Worm (Caenorhabditis elegans) whole organism, early embryonic: ENCODE measurements around the gene ZC239.17.

Experiments used
- B0310.2 ChIP-seq: sonication (generic microtip); optimal IDR thresholded peaks from 2 replicates; lab custom pipeline; 2016; ENCODE audit warnings: mild to moderate bottlenecking, missing genetic modification characterization, missing compliant biosample characterization
- F13C5.2 ChIP-seq: sonication (generic microtip); optimal IDR thresholded peaks from 2 replicates; lab custom pipeline; 2017; ENCODE audit warnings: mild to moderate bottlenecking, missing genetic modification characterization, inconsistent platforms, missing compliant biosample characterization
- aly-1 ChIP-seq: sonication (generic microtip); optimal IDR thresholded peaks from 2 replicates; lab custom pipeline; 2016; ENCODE audit warnings: missing genetic modification characterization, missing compliant biosample characterization
- ama-1 ChIP-seq: fragments of 150-350 bp; optimal IDR thresholded peaks from 2 replicates; lab custom pipeline; 2014
- ceh-13 ChIP-seq: fragments of 200-800 bp; sonication (Bioruptor generic); optimal IDR thresholded peaks from 2 replicates; lab custom pipeline; 2018; ENCODE audit warnings: mild to moderate bottlenecking, missing genetic modification characterization, missing compliant biosample characterization
- ceh-36 ChIP-seq: sonication (generic microtip); optimal IDR thresholded peaks from 2 replicates; lab custom pipeline; 2016; ENCODE audit warnings: missing genetic modification characterization, inconsistent platforms, missing compliant biosample characterization
- ets-7 ChIP-seq: sonication (generic microtip); optimal IDR thresholded peaks from 2 replicates; lab custom pipeline; 2016; ENCODE audit warnings: missing genotype, missing genetic modification characterization, missing compliant biosample characterization
- flt-1 ChIP-seq: fragments of 200-800 bp; sonication (Bioruptor generic); IDR thresholded peaks from 2 replicates; pipeline ENCODE4 v1.3.6; 2022; ENCODE audit warnings: missing genetic modification characterization, missing compliant biosample characterization
- hmbx-1 ChIP-seq: sonication (generic microtip); optimal IDR thresholded peaks from 2 replicates; lab custom pipeline; 2016; ENCODE audit warnings: mild to moderate bottlenecking, missing genetic modification characterization, missing compliant biosample characterization
- hmg-4 ChIP-seq: fragments of 200-800 bp; sonication (Bioruptor generic); optimal IDR thresholded peaks from 2 replicates; lab custom pipeline; 2018; ENCODE audit warnings: mild to moderate bottlenecking, missing genetic modification characterization, missing compliant biosample characterization
- hnd-1 ChIP-seq: sonication (generic microtip); optimal IDR thresholded peaks from 2 replicates; lab custom pipeline; 2016; ENCODE audit warnings: missing genetic modification characterization, missing compliant biosample characterization
- pes-1 ChIP-seq: fragments of 200-800 bp; sonication (Bioruptor generic); IDR thresholded peaks from 2 replicates; pipeline ENCODE4 v1.3.6; 2022; ENCODE audit warnings: missing genetic modification reagents, missing genetic modification characterization, missing compliant biosample characterization
- scrt-1 ChIP-seq: fragments of 200-800 bp; sonication (Bioruptor generic); IDR thresholded peaks from 2 replicates; pipeline ENCODE4 v1.3.6; 2022; ENCODE audit warnings: missing genetic modification characterization, missing compliant biosample characterization
- sea-1 ChIP-seq: fragments of 200-800 bp; sonication (Bioruptor generic); conservative IDR thresholded peaks from 2 replicates; pipeline ENCODE4 v1.3.6; 2022; ENCODE audit warnings: missing genetic modification characterization, missing compliant biosample characterization
- tbx-11 ChIP-seq: fragments of 200-800 bp; sonication (Bioruptor generic); IDR thresholded peaks from 2 replicates; pipeline ENCODE4 v1.3.6; 2022; ENCODE audit warnings: missing genetic modification characterization, missing compliant biosample characterization
- tbx-37 ChIP-seq: fragments of 200-800 bp; sonication (Bioruptor generic); conservative IDR thresholded peaks from 2 replicates; pipeline ENCODE4 v1.3.6; 2022; ENCODE audit warnings: missing genetic modification reagents, missing genetic modification characterization, missing compliant biosample characterization
- tra-4 ChIP-seq: sonication (generic microtip); optimal IDR thresholded peaks from 2 replicates; lab custom pipeline; 2017; ENCODE audit warnings: missing genetic modification characterization, missing compliant biosample characterization

ZC239.17 gene

DNA sequence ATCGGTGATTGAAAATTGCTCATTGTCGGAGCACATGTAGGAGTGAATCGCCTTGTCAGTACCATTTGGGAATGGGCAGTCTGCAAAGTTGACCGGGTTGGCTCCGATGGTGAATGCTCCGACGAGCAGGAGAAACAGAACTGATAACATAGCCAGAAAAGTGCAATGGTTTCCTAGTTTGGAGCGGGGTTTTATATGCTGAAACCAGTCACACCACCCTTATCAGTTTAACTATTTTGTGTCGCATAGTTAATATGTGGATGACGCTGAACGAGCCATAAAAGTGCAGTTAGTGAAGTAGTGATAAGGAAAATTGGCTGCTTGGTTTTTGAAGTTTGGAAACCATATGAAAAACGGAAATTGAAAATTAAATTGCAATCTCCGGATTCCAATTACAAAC, 20.2 kb upstream of the ZC239.17 start, which contains the start of gene C17F4.7:
TSS of gene C17F4.7 (minus strand) at position 180 of the 400 bp plus-strand sequence.
- no peak for TF ChIP-seq tra-4 (tag; lab: Kevin White, UChicago)

ce11 chrII:3244758-3245157, 19.1 kb upstream of the ZC239.17 start:
- TF ChIP-seq sea-1 (GFP tag; lab: Robert Waterston, UW) = no peak
- TF ChIP-seq hmg-4 (GFP tag; lab: Kevin White, UChicago) = no peak
- TF ChIP-seq pes-1 (GFP tag; lab: Robert Waterston, UW) = no peak
- TF ChIP-seq hmbx-1 (tag; lab: Kevin White, UChicago) = no peak
- TF ChIP-seq tra-4 (tag; lab: Kevin White, UChicago) = no peak
- no peak for TF ChIP-seq ceh-13

DNA sequence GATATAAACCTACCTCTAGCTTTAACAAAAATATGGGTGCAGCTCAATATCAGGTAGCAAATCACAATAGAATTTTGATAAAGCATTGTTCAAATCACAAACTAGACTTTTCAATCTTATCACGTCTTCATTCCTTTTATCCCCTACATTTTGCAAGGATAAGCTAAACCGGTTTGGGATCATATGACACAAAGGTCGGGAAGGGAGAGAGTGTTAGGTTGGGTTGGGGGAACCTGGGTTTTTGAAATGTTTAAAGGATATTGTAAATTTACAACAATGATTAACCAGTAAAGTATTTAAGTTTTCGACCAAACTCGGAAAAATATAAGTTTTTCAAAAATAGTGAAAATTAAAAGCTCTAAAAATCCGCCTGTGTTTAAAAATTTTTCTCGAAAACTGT, 18.4 kb upstream of the ZC239.17 start, which contains the start of gene C17F4.12:
TSS of gene C17F4.12 (minus strand) at position 101 of the 400 bp plus-strand sequence.
- TF ChIP-seq ceh-13 (no peak), flt-1 (GFP tag; lab: Robert Waterston, UW) (no peak), tbx-11 (GFP tag; lab: Robert Waterston, UW) (no peak), sea-1 (GFP tag; lab: Robert Waterston, UW) (no peak), ets-7 (tag; lab: Kevin White, UChicago) (no peak), tbx-37 (GFP tag; lab: Robert Waterston, UW) (no peak), tra-4 (tag; lab: Kevin White, UChicago) (no peak), pes-1 (GFP tag; lab: Robert Waterston, UW) (no peak), B0310.2 (tag; lab: Kevin White, UChicago) (no peak), hmg-4 (GFP tag; lab: Kevin White, UChicago) (no peak)

DNA sequence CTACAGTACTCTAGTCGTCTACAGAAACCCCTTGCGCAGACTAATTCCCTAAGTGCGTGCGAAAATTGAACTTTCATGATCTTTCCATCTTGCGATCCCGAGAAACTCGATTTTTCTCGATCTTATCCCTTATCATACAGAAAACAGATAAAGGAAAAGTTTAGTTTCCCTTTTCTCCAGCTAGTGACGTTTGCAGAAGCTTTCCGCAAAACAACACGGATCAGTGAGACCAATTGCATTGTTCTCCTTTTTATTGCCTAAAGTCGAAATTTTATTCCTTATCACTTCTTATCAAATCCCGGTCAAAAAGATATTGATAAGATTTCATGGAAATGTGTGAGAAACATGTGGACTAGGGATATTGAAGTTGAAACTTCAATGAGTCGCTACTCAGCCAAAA, 16.2 kb upstream of the ZC239.17 start:
- TF ChIP-seq F13C5.2 (tag; lab: Kevin White, UChicago) (no peak), ama-1 (lab: Kevin White, UChicago) (no peak), flt-1 (GFP tag; lab: Robert Waterston, UW) (no peak), B0310.2 (tag; lab: Kevin White, UChicago) (no peak), tbx-37 (GFP tag; lab: Robert Waterston, UW) (no peak)

ce11 chrII:3240207-3240606, 14.5 kb upstream of the ZC239.17 start, which contains the start of gene C17F4.3:
C17F4.3 (plus strand) TSS chrII:3240507.
- TF ChIP-seq B0310.2 (tag; lab: Kevin White, UChicago) = no peak
- TF ChIP-seq tbx-37 (GFP tag; lab: Robert Waterston, UW) = no peak
- TF ChIP-seq hmbx-1 (tag; lab: Kevin White, UChicago) = no peak
- TF ChIP-seq ceh-36 (tag; lab: Kevin White, UChicago) = no peak
- no peak for TF ChIP-seq hnd-1 (tag; lab: Kevin White, UChicago)
- TF ChIP-seq hmg-4 (GFP tag; lab: Kevin White, UChicago) = no peak
- no peak for TF ChIP-seq sea-1 (GFP tag; lab: Robert Waterston, UW)
- TF ChIP-seq pes-1 (GFP tag; lab: Robert Waterston, UW) = no peak
- no peak for TF ChIP-seq ets-7 (tag; lab: Kevin White, UChicago)
- no peak for TF ChIP-seq flt-1 (GFP tag; lab: Robert Waterston, UW)
- TF ChIP-seq ama-1 (lab: Kevin White, UChicago) = no peak

ce11 chrII:3237038-3237521, 11.4 kb upstream of the ZC239.17 start, which contains the start of the genes srz-67 and C17F4.11:
srz-67 (minus strand) TSS chrII:3237138.
C17F4.11 (plus strand) TSS chrII:3237471.
- TF ChIP-seq ceh-36 (tag; lab: Kevin White, UChicago) (no peak), tbx-11 (GFP tag; lab: Robert Waterston, UW) (no peak), ceh-13 (no peak)

- TF ChIP-seq B0310.2 (tag; lab: Kevin White, UChicago) (no peak), hmbx-1 (tag; lab: Kevin White, UChicago) (no peak), pes-1 (GFP tag; lab: Robert Waterston, UW) (no peak), hmg-4 (GFP tag; lab: Kevin White, UChicago) (no peak), flt-1 (GFP tag; lab: Robert Waterston, UW) (no peak), tra-4 (tag; lab: Kevin White, UChicago) (no peak), aly-1 (tag; lab: Kevin White, UChicago) (no peak), tbx-11 (GFP tag; lab: Robert Waterston, UW) (no peak), ets-7 (tag; lab: Kevin White, UChicago) (no peak), ceh-36 (tag; lab: Kevin White, UChicago) (no peak), ceh-13 (no peak), hnd-1 (tag; lab: Kevin White, UChicago) (no peak), sea-1 (GFP tag; lab: Robert Waterston, UW) (no peak), ama-1 (lab: Kevin White, UChicago) (no peak), scrt-1 (GFP tag; lab: Robert Waterston, UW) (no peak), tbx-37 (GFP tag; lab: Robert Waterston, UW) (no peak), F13C5.2 (tag; lab: Kevin White, UChicago) (no peak)
Observed at ce11 chrII:3234725-3235124, 9.0 kb upstream of the ZC239.17 start, which contains the start of gene C17F4.8. C17F4.8 (minus strand) TSS chrII:3234825.

DNA sequence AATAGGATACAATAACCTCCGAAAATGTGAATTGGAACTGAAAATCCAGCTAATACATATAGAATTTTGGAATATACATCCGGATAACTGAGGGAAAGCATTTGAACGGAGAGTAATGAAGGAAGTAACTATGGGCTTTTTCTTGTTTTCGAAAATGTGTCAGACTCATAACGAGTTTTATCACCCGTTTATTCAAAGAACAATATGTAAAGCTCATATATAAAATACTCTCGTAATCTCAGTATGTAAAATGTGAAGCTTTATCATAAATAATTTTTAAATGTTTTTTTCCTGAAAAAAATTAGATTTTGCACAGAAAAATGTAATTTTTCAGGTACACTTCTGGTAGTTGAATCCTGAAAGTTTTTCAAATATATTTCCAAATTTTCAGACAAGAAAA, 4.7 kb upstream of the ZC239.17 start, which contains the start of gene srh-297:
TSS of gene srh-297 (minus strand) at position 101 of the 400 bp plus-strand sequence.
- TF ChIP-seq tbx-37 (GFP tag; lab: Robert Waterston, UW) = no peak
